Fruit fly (Drosophila melanogaster) whole organism, embryonic: Measurements from ENCODE around the gene E2f2.

ENCODE experiments used
- ATbp ChIP-seq: fragments of 200-800 bp; sonication (Bioruptor generic); optimal IDR thresholded peaks from 2 replicates; lab custom pipeline; 2017; ENCODE audit warnings: missing biosample characterization, mild to moderate bottlenecking, missing genetic modification characterization, missing genetic modification reagents
- CG11085 ChIP-seq: fragments of 200-800 bp; sonication (Bioruptor generic); IDR thresholded peaks from 2 replicates; pipeline ENCODE4 v1.3.6; 2022; ENCODE audit warnings: missing biosample characterization, missing genetic modification characterization
- CG11247 ChIP-seq: fragments of 200-800 bp; sonication (Bioruptor generic); IDR thresholded peaks from 2 replicates; pipeline ENCODE4 v1.3.6; 2022; ENCODE audit warnings: missing biosample characterization, missing genetic modification characterization
- CG11456 ChIP-seq: fragments of 200-800 bp; sonication (Bioruptor generic); IDR thresholded peaks from 3 replicates; pipeline ENCODE4 v1.3.6; 2022; ENCODE audit warnings: missing biosample characterization, missing genetic modification characterization
- CG11695 ChIP-seq: fragments of 200-800 bp; sonication (Bioruptor generic); IDR thresholded peaks from 3 replicates; pipeline ENCODE4 v1.3.6; 2022; ENCODE audit warnings: missing biosample characterization, missing genetic modification characterization
- CG11723 ChIP-seq: fragments of 200-800 bp; sonication (Bioruptor generic); optimal IDR thresholded peaks from 2 replicates; lab custom pipeline; 2017; ENCODE audit warnings: missing biosample characterization, mild to moderate bottlenecking, missing genetic modification characterization
- CG12391 ChIP-seq: fragments of 200-800 bp; sonication (Bioruptor generic); optimal IDR thresholded peaks from 3 replicates; lab custom pipeline; 2018; ENCODE audit warnings: missing biosample characterization, mild to moderate bottlenecking, missing genetic modification characterization, moderate library complexity
- CG14965 ChIP-seq: fragments of 200-800 bp; sonication (Bioruptor generic); optimal IDR thresholded peaks from 2 replicates; lab custom pipeline; 2016; ENCODE audit warnings: missing biosample characterization, missing genetic modification characterization, borderline replicate concordance
- CG15514 ChIP-seq: fragments of 200-800 bp; sonication (Bioruptor generic); optimal IDR thresholded peaks from 3 replicates; lab custom pipeline; 2017; ENCODE audit warnings: missing biosample characterization, missing genetic modification characterization, mild to moderate bottlenecking, moderate library complexity, missing genetic modification reagents
- CG17568 ChIP-seq: fragments of 200-800 bp; sonication (Bioruptor generic); optimal IDR thresholded peaks from 2 replicates; lab custom pipeline; 2018; ENCODE audit warnings: missing biosample characterization, mild to moderate bottlenecking, missing genetic modification characterization, moderate library complexity
- CG18476 ChIP-seq: fragments of 200-800 bp; sonication (Bioruptor generic); optimal IDR thresholded peaks from 2 replicates; lab custom pipeline; 2016; ENCODE audit warnings: missing biosample characterization, mild to moderate bottlenecking, missing genetic modification characterization
- CG32532 ChIP-seq: fragments of 200-800 bp; sonication (Bioruptor generic); IDR thresholded peaks from 2 replicates; pipeline ENCODE4 v1.3.6; 2022; ENCODE audit warnings: missing biosample characterization, missing genetic modification characterization
- CG3281 ChIP-seq: fragments of 200-800 bp; sonication (Bioruptor generic); optimal IDR thresholded peaks from 3 replicates; lab custom pipeline; 2017; ENCODE audit warnings: missing biosample characterization, mild to moderate bottlenecking, missing genetic modification characterization
- CG33213 ChIP-seq: fragments of 200-800 bp; sonication (Bioruptor generic); optimal IDR thresholded peaks from 3 replicates; lab custom pipeline; 2016; ENCODE audit warnings: missing biosample characterization, missing genetic modification characterization
- CG3838 ChIP-seq: fragments of 200-800 bp; sonication (Bioruptor generic); optimal IDR thresholded peaks from 3 replicates; lab custom pipeline; 2016; ENCODE audit warnings: missing biosample characterization, missing genetic modification characterization
- CG3847 ChIP-seq: fragments of 200-800 bp; sonication (Bioruptor generic); IDR thresholded peaks from 2 replicates; pipeline ENCODE4 v1.3.6; 2022; ENCODE audit warnings: missing biosample characterization, missing genetic modification characterization
- CG4854 ChIP-seq: fragments of 200-800 bp; sonication (Bioruptor generic); optimal IDR thresholded peaks from 2 replicates; lab custom pipeline; 2016; ENCODE audit warnings: missing biosample characterization, missing genetic modification characterization, inconsistent platforms
- CG5245 ChIP-seq: fragments of 200-800 bp; sonication (Bioruptor generic); optimal IDR thresholded peaks from 3 replicates; lab custom pipeline; 2016; ENCODE audit warnings: missing biosample characterization, missing genetic modification characterization
- CG6654 ChIP-seq: fragments of 200-800 bp; sonication (Bioruptor generic); optimal IDR thresholded peaks from 2 replicates; lab custom pipeline; 2017; ENCODE audit warnings: missing biosample characterization, mild to moderate bottlenecking, missing genetic modification characterization
- CG6689 ChIP-seq: fragments of 200-800 bp; sonication (Bioruptor generic); IDR thresholded peaks from 2 replicates; pipeline ENCODE4 v1.3.6; 2022; ENCODE audit warnings: missing biosample characterization, missing genetic modification characterization
- CG9609 ChIP-seq: fragments of 200-800 bp; sonication (Bioruptor generic); optimal IDR thresholded peaks from 3 replicates; lab custom pipeline; 2016; ENCODE audit warnings: missing biosample characterization, missing genetic modification characterization
- Ets65A ChIP-seq: fragments of 200-800 bp; sonication (Bioruptor generic); peaks from one replicate; lab custom pipeline; 2016; ENCODE audit warnings: missing biosample characterization, missing genetic modification characterization
- H2.0 ChIP-seq: fragments of 200-800 bp; sonication (Bioruptor generic); IDR thresholded peaks from 2 replicates; pipeline ENCODE4 v1.3.6; 2022; ENCODE audit warnings: missing biosample characterization, missing genetic modification characterization
- HLH54F ChIP-seq: fragments of 200-800 bp; sonication (Bioruptor generic); optimal IDR thresholded peaks from 3 replicates; lab custom pipeline; 2016; ENCODE audit warnings: missing biosample characterization, missing genetic modification characterization
- Hmr ChIP-seq: fragments of 200-800 bp; sonication (Bioruptor generic); optimal IDR thresholded peaks from 3 replicates; lab custom pipeline; 2017; ENCODE audit warnings: mild to moderate bottlenecking, missing biosample characterization, missing genetic modification reagents, missing genetic modification characterization
- Hr3 ChIP-seq: fragments of 200-800 bp; sonication (Bioruptor generic); optimal IDR thresholded peaks from 3 replicates; lab custom pipeline; 2016; ENCODE audit warnings: missing biosample characterization, missing genetic modification characterization
- Lhr ChIP-seq: fragments of 200-800 bp; sonication (Bioruptor generic); optimal IDR thresholded peaks from 3 replicates; lab custom pipeline; 2017; ENCODE audit warnings: mild to moderate bottlenecking, missing biosample characterization, missing genetic modification reagents, missing genetic modification characterization
- Lim3 ChIP-seq: fragments of 200-800 bp; sonication (Bioruptor generic); IDR thresholded peaks from 2 replicates; pipeline ENCODE4 v1.3.6; 2022; ENCODE audit warnings: missing biosample characterization, missing genetic modification characterization
- Mes4 ChIP-seq: fragments of 200-800 bp; sonication (Bioruptor generic); optimal IDR thresholded peaks from 2 replicates; lab custom pipeline; 2016; ENCODE audit warnings: missing biosample characterization, missing genetic modification characterization
- Myb ChIP-seq: fragments of 200-800 bp; sonication (Bioruptor generic); optimal IDR thresholded peaks from 2 replicates; lab custom pipeline; 2016; ENCODE audit warnings: missing biosample characterization, missing genetic modification characterization
- Vsx1 ChIP-seq: fragments of 200-800 bp; sonication (Bioruptor generic); optimal IDR thresholded peaks from 2 replicates; lab custom pipeline; 2017; ENCODE audit warnings: missing biosample characterization, mild to moderate bottlenecking, missing genetic modification characterization, missing genetic modification reagents
- YL-1 ChIP-seq: fragments of 200-800 bp; sonication (Bioruptor generic); optimal IDR thresholded peaks from 3 replicates; lab custom pipeline; 2017; ENCODE audit warnings: missing biosample characterization, mild to moderate bottlenecking, missing genetic modification characterization
- ab ChIP-seq: fragments of 200-800 bp; sonication (Bioruptor generic); optimal IDR thresholded peaks from 2 replicates; lab custom pipeline; 2016; ENCODE audit warnings: missing biosample characterization, missing genetic modification characterization
- al ChIP-seq: fragments of 200-800 bp; sonication (Bioruptor generic); IDR thresholded peaks from 2 replicates; pipeline ENCODE4 v1.3.6; 2022; ENCODE audit warnings: missing biosample characterization, missing genetic modification characterization
- br ChIP-seq: fragments of >200 bp; optimal IDR thresholded peaks from 2 replicates; lab custom pipeline; 2017
- crol ChIP-seq: fragments of 200-800 bp; sonication (Bioruptor generic); IDR thresholded peaks from 2 replicates; pipeline ENCODE4 v1.3.6; 2022; ENCODE audit warnings: missing biosample characterization, missing genetic modification characterization
- cwo ChIP-seq: fragments of 200-800 bp; sonication (Bioruptor generic); optimal IDR thresholded peaks from 3 replicates; lab custom pipeline; 2017; ENCODE audit warnings: missing biosample characterization, missing genetic modification characterization, mild to moderate bottlenecking, moderate library complexity, missing genetic modification reagents
- dimm ChIP-seq: fragments of 200-800 bp; sonication (Bioruptor generic); IDR thresholded peaks from 2 replicates; pipeline ENCODE4 v1.3.6; 2022; ENCODE audit warnings: missing biosample characterization, missing genetic modification characterization
- dm ChIP-seq: fragments of 200-800 bp; sonication (Bioruptor generic); optimal IDR thresholded peaks from 3 replicates; lab custom pipeline; 2016; ENCODE audit warnings: missing biosample characterization, missing genetic modification characterization
- hth ChIP-seq: fragments of >200 bp; optimal IDR thresholded peaks from 2 replicates; lab custom pipeline; 2017; ENCODE audit warnings: inconsistent platforms
- ind ChIP-seq: fragments of 200-800 bp; sonication (Bioruptor generic); optimal IDR thresholded peaks from 3 replicates; lab custom pipeline; 2016; ENCODE audit warnings: missing biosample characterization, missing genetic modification characterization
- lab ChIP-seq: fragments of 200-800 bp; sonication (Bioruptor generic); optimal IDR thresholded peaks from 3 replicates; lab custom pipeline; 2017; ENCODE audit warnings: missing biosample characterization, missing genetic modification characterization, mild to moderate bottlenecking, moderate library complexity, missing genetic modification reagents
- nau ChIP-seq: fragments of 200-800 bp; sonication (Bioruptor generic); optimal IDR thresholded peaks from 3 replicates; lab custom pipeline; 2017; ENCODE audit warnings: missing biosample characterization, mild to moderate bottlenecking, missing genetic modification characterization, missing genetic modification reagents
- p53 ChIP-seq: fragments of 200-800 bp; sonication (Bioruptor generic); optimal IDR thresholded peaks from 2 replicates; lab custom pipeline; 2016; ENCODE audit warnings: missing biosample characterization, missing genetic modification characterization
- pros ChIP-seq: fragments of 200-800 bp; sonication (Bioruptor generic); optimal IDR thresholded peaks from 3 replicates; lab custom pipeline; 2019; ENCODE audit warnings: missing biosample characterization, mild to moderate bottlenecking, missing genetic modification characterization, moderate library complexity
- pzg ChIP-seq: fragments of 200-800 bp; sonication (Bioruptor generic); optimal IDR thresholded peaks from 3 replicates; lab custom pipeline; 2018; ENCODE audit warnings: missing biosample characterization, mild to moderate bottlenecking, missing genetic modification characterization, moderate library complexity
- sd ChIP-seq: fragments of 200-800 bp; sonication (Bioruptor generic); optimal IDR thresholded peaks from 3 replicates; lab custom pipeline; 2018; ENCODE audit warnings: missing biosample characterization, mild to moderate bottlenecking, missing genetic modification characterization, moderate library complexity
- slou ChIP-seq: fragments of 200-800 bp; sonication (Bioruptor generic); optimal IDR thresholded peaks from 3 replicates; lab custom pipeline; 2016; ENCODE audit warnings: missing biosample characterization, missing genetic modification characterization
- stwl ChIP-seq: fragments of 200-800 bp; sonication (Bioruptor generic); optimal IDR thresholded peaks from 3 replicates; lab custom pipeline; 2018; ENCODE audit warnings: missing biosample characterization, mild to moderate bottlenecking, missing genetic modification characterization, moderate library complexity
- sug ChIP-seq: fragments of 200-800 bp; optimal IDR thresholded peaks from 2 replicates; lab custom pipeline; 2019; ENCODE audit warnings: missing biosample characterization, mild to moderate bottlenecking, missing genetic modification characterization, moderate library complexity
- tap ChIP-seq: fragments of 200-800 bp; optimal IDR thresholded peaks from 3 replicates; lab custom pipeline; 2019; ENCODE audit warnings: missing biosample characterization, mild to moderate bottlenecking, missing genetic modification characterization, moderate library complexity
- z ChIP-seq: fragments of 200-800 bp; sonication (Bioruptor generic); IDR thresholded peaks from 3 replicates; pipeline ENCODE4 v1.3.6; 2022; ENCODE audit warnings: missing biosample characterization, missing genetic modification characterization

The E2f2 gene

DNA sequence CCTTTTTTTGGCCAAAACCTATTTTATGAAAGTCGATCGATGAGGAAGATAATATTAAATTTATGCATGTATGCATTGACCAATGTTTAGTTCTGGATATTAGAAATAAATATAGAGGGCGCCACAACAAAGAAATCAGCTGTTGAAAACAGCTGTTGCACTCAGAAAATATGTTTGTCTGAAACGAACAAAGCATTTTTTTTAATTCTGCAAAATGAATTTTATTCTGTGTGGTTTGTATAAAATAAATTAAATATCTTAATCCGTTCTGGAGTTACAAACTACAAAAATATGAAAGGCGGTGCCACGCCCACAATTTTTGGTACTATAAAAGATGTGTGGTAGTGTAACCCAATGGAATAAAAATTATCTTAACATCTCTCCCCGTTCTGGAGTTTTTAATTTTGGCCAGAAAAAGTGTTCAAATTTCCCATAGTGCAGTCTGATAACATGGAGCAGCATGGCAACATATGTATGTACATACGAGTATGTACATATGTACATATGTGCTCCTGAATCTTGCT, 47.7 kb downstream of the E2f2 start (continued):
- TF ChIP-seq Hr3 (GFP tag; lab: Kevin White, UChicago) (peak; percentile 56), H2.0 (GFP tag; lab: Robert Waterston, UW) (peak; percentile 59), dm (GFP tag; lab: Kevin White, UChicago) (peak; percentile 25), CG6654 (GFP tag; lab: Kevin White, UChicago) (no peak), YL-1 (GFP tag; lab: Kevin White, UChicago) (no peak), CG11456 (GFP tag; lab: Robert Waterston, UW) (no peak), sd (tag; lab: Kevin White, UChicago) (no peak), lab (peak; percentile 45), br (lab: Kevin White, UChicago) (no peak), CG6689 (GFP tag; lab: Robert Waterston, UW) (peak; percentile 54; the same call in 1 of the 2 replicates), nau (GFP tag; lab: Kevin White, UChicago) (no peak), CG11085 (GFP tag; lab: Robert Waterston, UW) (no peak), CG5245 (GFP tag; lab: Kevin White, UChicago) (peak; percentile 48), Lim3 (GFP tag; lab: Robert Waterston, UW) (no peak), dimm (no peak), CG15514 (GFP tag; lab: Kevin White, UChicago) (peak; percentile 37), CG3847 (peak; percentile 43; the same call in 1 of the 2 replicates), CG11247 (GFP tag; lab: Robert Waterston, UW) (no peak), HLH54F (GFP tag; lab: Kevin White, UChicago) (peak; percentile 5), Hmr (GFP tag; lab: Kevin White, UChicago) (peak; percentile 49), CG18476 (GFP tag; lab: Kevin White, UChicago) (peak; percentile 64), stwl (tag; lab: Kevin White, UChicago) (no peak), ATbp (GFP tag; lab: Kevin White, UChicago) (peak; percentile 34), pros (no peak), CG11723 (GFP tag; lab: Kevin White, UChicago) (peak; percentile 37), p53 (GFP tag; lab: Kevin White, UChicago) (no peak), CG12391 (tag; lab: Kevin White, UChicago) (peak; percentile 64), ab (GFP tag; lab: Kevin White, UChicago) (peak; percentile 8), CG33213 (GFP tag; lab: Kevin White, UChicago) (peak; percentile 49), Vsx1 (peak; percentile 48), slou (GFP tag; lab: Kevin White, UChicago) (peak; percentile 10), CG11695 (GFP tag; lab: Robert Waterston, UW) (0 out of 3 replicates have a peak, but pooled peaks have one; percentile 10), pzg (GFP tag; lab: Kevin White, UChicago) (no peak), Mes4 (GFP tag; lab: Kevin White, UChicago) (peak; percentile 31), CG17568 (peak; percentile 9), ind (GFP tag; lab: Kevin White, UChicago) (no peak), Myb (GFP tag; lab: Kevin White, UChicago) (peak; percentile 16), CG4854 (peak; percentile 66), Ets65A (GFP tag; lab: Kevin White, UChicago) (peak; percentile 7), z (GFP tag; lab: Robert Waterston, UW) (no peak), CG3838 (GFP tag; lab: Kevin White, UChicago) (peak; percentile 41), Lhr (GFP tag; lab: Kevin White, UChicago) (peak; percentile 36), CG14965 (GFP tag; lab: Kevin White, UChicago) (no peak), al (GFP tag; lab: Robert Waterston, UW) (no peak), cwo (GFP tag; lab: Kevin White, UChicago) (no peak), sug (tag; lab: Kevin White, UChicago) (peak; percentile 5), tap (tag; lab: Kevin White, UChicago) (no peak), CG3281 (GFP tag; lab: Kevin White, UChicago) (peak; percentile 25), CG9609 (GFP tag; lab: Kevin White, UChicago) (no peak), CG32532 (GFP tag; lab: Robert Waterston, UW) (0 out of 2 replicates have a peak, but pooled peaks have one; percentile 21), crol (no peak), hth (lab: Kevin White, UChicago) (no peak)
